Worm (Caenorhabditis elegans) whole organism, L4/young adult: ENCODE data around the gene D1005.2.
A peak's percentile ranks its signal among the peaks of the same experiment; 100 is the strongest.

ENCODE experiments used
- W03F9.2 ChIP-seq: fragments of 150-350 bp; optimal IDR thresholded peaks from 2 replicates; lab custom pipeline; 2014; ENCODE audit warnings: missing biosample characterization, missing genetic modification characterization
- dao-5 ChIP-seq: sonication (generic microtip); optimal IDR thresholded peaks from 2 replicates; lab custom pipeline; 2016; ENCODE audit warnings: missing genotype, missing genetic modification characterization, moderate library complexity, missing compliant biosample characterization
- him-1 ChIP-seq: sonication (generic microtip); optimal IDR thresholded peaks from 2 replicates; lab custom pipeline; 2016; ENCODE audit warnings: missing genotype, missing genetic modification reagents, missing genetic modification characterization, missing compliant biosample characterization

Gene D1005.2

ce11 chrX:1441602-1442183 lies 17.1 kb upstream of the D1005.2 start:
- TF ChIP-seq him-1 (tag; lab: Kevin White, UChicago) (no peak), W03F9.2 (no peak), dao-5 (tag; lab: Kevin White, UChicago) (no peak)

- TF ChIP-seq him-1 (tag; lab: Kevin White, UChicago) = no peak
- TF ChIP-seq dao-5 (tag; lab: Kevin White, UChicago) = no peak
- TF ChIP-seq W03F9.2 = no peak
Measured at ce11 chrX:1443556-1444243, 15.1 kb upstream of the D1005.2 start.

DNA sequence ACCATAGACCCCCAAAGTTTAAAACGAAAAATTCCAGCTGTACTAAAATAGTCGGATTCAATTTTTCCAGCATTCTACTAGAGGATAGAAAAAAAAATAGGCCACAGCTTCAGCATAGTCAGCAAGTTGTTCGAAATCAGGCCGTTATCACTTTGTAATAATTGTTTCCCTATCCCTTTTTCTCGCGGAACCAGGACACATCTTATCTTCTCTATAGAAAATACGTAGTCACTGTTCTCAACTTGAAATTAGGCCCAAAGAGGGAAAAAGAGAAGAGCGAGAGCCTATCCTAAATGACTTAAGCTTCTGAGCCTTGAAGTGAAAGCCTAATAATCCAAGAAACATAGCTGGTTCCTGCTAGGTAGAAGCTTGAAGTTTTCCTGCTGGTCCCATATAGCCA lies 13.1 kb upstream of the D1005.2 start:
- no peak for TF ChIP-seq him-1 (tag; lab: Kevin White, UChicago)
- TF ChIP-seq W03F9.2 = no peak
- no peak for TF ChIP-seq dao-5 (tag; lab: Kevin White, UChicago)

- TF ChIP-seq him-1 (tag; lab: Kevin White, UChicago) (peak; percentile 80), W03F9.2 (peak; percentile 72), dao-5 (tag; lab: Kevin White, UChicago) (peak; percentile 62)
Measured at ce11 chrX:1446593-1447141, 12.2 kb upstream of the D1005.2 start, which contains the start of gene zfp-3. Gene zfp-3 (minus strand): TSS chrX:1446643.

DNA sequence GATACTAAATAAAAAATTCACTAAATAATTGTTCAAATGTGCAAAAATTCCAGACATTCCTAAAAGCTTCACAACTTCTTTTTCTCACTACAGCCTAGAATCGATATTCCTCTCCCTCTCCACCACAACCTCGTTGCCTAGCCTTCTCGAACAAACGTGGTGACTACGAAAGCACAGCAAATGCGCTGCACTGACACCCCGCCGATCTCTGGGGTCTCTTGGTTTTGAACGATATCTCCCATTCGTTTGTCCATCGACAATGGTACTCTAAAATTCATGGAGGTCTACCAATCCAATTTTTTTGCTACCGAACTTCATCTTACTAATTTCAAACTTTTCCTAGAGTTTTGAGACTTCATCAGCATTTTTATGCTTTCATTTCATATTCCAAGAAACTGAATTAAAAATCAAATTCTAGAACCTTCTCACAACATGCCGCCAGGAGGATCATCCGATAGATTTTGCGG lies 8.4 kb upstream of the D1005.2 start, which contains the start of gene W05H7.1:
Gene W05H7.1 (plus strand): TSS at position 417 of the 467 bp plus-strand sequence.
- no peak for TF ChIP-seq him-1 (tag; lab: Kevin White, UChicago)

- TF ChIP-seq W03F9.2 (no peak), him-1 (tag; lab: Kevin White, UChicago) (no peak), dao-5 (tag; lab: Kevin White, UChicago) (no peak)
Measured at ce11 chrX:1451240-1451639, 7.6 kb upstream of the D1005.2 start.

- no peak for TF ChIP-seq dao-5 (tag; lab: Kevin White, UChicago)
- TF ChIP-seq him-1 (tag; lab: Kevin White, UChicago) = no peak
- no peak for TF ChIP-seq W03F9.2
Measured at ce11 chrX:1451816-1452602, 6.8 kb upstream of the D1005.2 start.

- TF ChIP-seq him-1 (tag; lab: Kevin White, UChicago) (no peak), W03F9.2 (peak; percentile 39)
Measured at ce11 chrX:1453770-1454169, 5.1 kb upstream of the D1005.2 start, which contains the start of gene cebp-1. Gene cebp-1 (minus strand): TSS chrX:1453868.

- TF ChIP-seq W03F9.2 (peak; percentile 30), him-1 (tag; lab: Kevin White, UChicago) (peak; percentile 56), dao-5 (tag; lab: Kevin White, UChicago) (peak; percentile 11)
Measured at ce11 chrX:1454385-1454784, 4.4 kb upstream of the D1005.2 start.

DNA sequence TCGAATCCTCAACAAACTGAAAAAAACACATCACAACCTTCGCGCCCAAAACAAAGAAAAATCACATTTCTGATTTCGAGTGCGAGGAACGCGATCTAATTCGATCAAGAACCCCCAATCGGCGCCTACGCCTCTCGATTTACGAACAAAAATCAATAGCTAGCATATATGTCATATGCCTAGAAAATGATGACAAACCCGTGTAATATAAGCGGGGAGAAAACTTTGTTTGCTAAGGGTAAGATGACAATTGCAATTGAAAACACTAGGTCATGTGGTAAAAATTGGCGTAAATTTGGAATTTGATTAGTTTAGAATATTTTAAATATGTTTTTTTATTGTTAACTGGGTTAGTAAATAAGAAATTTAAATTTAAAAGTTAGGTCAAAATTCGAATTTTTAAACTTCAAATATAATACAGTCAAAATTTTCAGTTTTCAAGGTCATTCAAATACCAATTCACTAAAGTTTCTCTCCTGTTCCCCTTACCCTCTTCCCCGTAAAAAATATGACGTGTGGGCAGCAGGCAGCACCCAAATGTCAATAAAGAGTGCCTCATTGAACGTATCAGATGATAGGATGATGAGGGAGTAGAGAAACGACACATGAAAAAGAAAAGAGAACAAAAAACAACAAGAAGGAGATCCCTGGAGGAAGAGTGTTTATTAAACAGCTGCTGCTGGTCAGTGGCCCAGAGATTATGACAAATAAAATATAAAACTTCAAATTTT lies 2.3 kb upstream of the D1005.2 start:
- TF ChIP-seq W03F9.2 (peak; percentile 27), him-1 (tag; lab: Kevin White, UChicago) (no peak)

DNA sequence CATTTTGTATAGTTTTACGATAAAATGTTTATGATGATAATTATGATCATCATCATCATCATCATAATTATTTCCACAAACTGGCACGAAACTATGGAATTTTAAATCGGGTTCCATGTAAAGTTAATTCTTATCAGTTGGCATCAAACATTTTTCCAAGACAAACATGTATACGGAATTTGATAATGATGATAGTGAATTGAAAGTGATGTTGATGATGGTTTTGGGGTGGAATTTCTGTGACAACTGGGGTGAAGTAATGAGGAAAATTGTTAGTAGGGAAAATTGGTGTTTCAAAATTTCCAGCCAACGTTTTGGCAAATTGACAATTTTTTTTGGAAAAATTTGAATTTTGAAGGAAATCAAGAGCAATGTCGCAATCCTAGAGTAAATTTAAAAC lies 934 bp downstream of the D1005.2 start:
- TF ChIP-seq W03F9.2 = no peak
- no peak for TF ChIP-seq dao-5 (tag; lab: Kevin White, UChicago)
- no peak for TF ChIP-seq him-1 (tag; lab: Kevin White, UChicago)

DNA sequence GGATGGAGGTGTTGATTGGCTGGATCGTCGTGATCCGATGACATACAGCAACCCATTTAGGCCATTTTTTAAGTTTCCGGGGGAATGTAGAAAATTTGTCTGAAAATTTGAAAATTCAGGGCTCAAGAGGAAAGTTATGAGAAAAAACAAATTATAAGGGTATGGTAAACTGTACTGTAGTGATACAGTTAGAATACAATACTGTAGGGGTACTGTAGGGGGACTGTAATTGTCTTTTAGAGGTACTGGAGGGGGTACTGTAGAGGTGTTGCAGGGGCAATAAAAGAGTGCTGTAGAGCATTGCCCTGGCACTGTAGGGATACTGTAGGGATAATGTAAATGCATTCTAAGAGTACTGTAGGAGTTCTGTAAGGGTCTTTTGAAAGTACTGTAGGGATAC lies 5.9 kb downstream of the D1005.2 start, which contains the start of gene D1005.6:
Gene D1005.6 (minus strand): TSS at position 101 of the 400 bp plus-strand sequence.
- no peak for TF ChIP-seq W03F9.2
- no peak for TF ChIP-seq dao-5 (tag; lab: Kevin White, UChicago)
- TF ChIP-seq him-1 (tag; lab: Kevin White, UChicago) = no peak

DNA sequence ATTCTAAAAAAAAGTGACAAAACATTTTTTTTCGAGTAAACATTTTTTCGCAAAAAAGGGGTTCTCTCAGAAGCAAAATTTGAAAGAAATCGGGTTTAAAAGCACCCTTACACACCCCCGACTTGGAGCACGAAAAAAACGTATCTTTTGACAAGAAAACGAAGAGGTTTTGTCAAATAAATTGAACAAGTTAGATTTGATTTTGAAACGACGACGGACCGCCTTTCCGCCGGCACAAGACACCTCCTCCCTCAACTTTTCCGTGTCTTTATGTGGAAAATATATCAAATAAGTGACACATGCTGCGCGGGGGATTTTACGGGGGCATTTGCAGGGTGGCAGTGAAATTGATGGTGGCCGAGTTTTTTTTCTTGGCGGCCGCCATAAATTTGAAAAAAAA lies 9.2 kb downstream of the D1005.2 start:
- TF ChIP-seq him-1 (tag; lab: Kevin White, UChicago) (no peak), dao-5 (tag; lab: Kevin White, UChicago) (no peak), W03F9.2 (no peak)
